Worm (Caenorhabditis elegans): Measurements from ENCODE around the gene T12G3.6.
A peak's percentile ranks its signal among the peaks of the same experiment; 100 is the strongest.

T12G3.6 gene

DNA sequence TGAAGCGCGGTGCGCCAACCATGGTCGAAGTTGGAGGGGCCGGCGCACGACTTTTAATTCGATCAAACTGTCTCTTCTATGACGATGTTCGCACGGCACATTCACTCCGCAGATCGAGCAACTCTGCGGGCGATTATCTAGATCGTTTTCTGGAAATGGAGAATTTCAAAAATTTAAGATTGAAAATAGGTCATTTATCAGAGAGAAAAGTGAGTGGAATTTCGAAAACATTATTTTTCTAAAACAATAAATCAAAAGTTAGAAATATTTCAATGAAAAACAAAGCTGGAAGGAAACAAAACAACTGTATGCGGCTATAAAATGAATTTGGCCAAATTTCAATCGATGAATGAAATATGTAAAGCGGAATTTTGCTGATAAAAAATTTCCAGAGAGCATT, 20.2 kb downstream of the T12G3.6 start, which contains the start of the genes ZK617.26 and unc-22:
TSS of gene ZK617.26 (minus strand) at position 101 of the 400 bp plus-strand sequence.
TSS of gene unc-22 (minus strand) at position 149 of the 400 bp plus-strand sequence.
- TF ChIP-seq ceh-39 (tag; optimal IDR thresholded peaks at IDR 0.05) (no peak), blmp-1 (tag; optimal IDR thresholded peaks at IDR 0.05) (no peak), flh-1 (GFP tag; optimal IDR thresholded peaks at IDR 0.05) (no peak), lin-32 (GFP tag; optimal IDR thresholded peaks at IDR 0.05) (no peak), sem-2 (GFP tag; optimal IDR thresholded peaks at IDR 0.05) (no peak), elt-3 (tag; optimal IDR thresholded peaks at IDR 0.05) (no peak), pha-4 (tag; optimal IDR thresholded peaks at IDR 0.05) (no peak), hlh-1 (tag; optimal IDR thresholded peaks at IDR 0.05) (no peak), zip-8 (tag; optimal IDR thresholded peaks at IDR 0.05) (no peak), ceh-43 (GFP tag; optimal IDR thresholded peaks at IDR 0.05) (no peak), mep-1 (tag; optimal IDR thresholded peaks at IDR 0.05) (no peak), M03D4.4 (tag; optimal IDR thresholded peaks at IDR 0.05) (no peak), lsy-2 (tag; optimal IDR thresholded peaks at IDR 0.05) (no peak), unc-39 (tag; optimal IDR thresholded peaks at IDR 0.05) (no peak), nhr-2 (tag; optimal IDR thresholded peaks at IDR 0.05) (no peak), tbx-8 (GFP tag; optimal IDR thresholded peaks at IDR 0.05) (no peak), nhr-12 (tag; optimal IDR thresholded peaks at IDR 0.05) (no peak), drap-1 (GFP tag; optimal IDR thresholded peaks at IDR 0.05) (no peak)

ce11 chrIV:12010377-12010776, 20.7 kb downstream of the T12G3.6 start:
- TF ChIP-seq cnd-1 (tag; optimal IDR thresholded peaks at IDR 0.05): no peak
- TF ChIP-seq sptf-1 (tag; optimal IDR thresholded peaks at IDR 0.05): no peak
- no peak for TF ChIP-seq ceh-83 (GFP tag; optimal IDR thresholded peaks at IDR 0.05)
- TF ChIP-seq flh-1 (GFP tag; optimal IDR thresholded peaks at IDR 0.05): no peak
- TF ChIP-seq ham-2 (GFP tag; optimal IDR thresholded peaks at IDR 0.05): no peak
- no peak for TF ChIP-seq mab-5 (tag; optimal IDR thresholded peaks at IDR 0.05)
- no peak for TF ChIP-seq sem-2 (GFP tag; optimal IDR thresholded peaks at IDR 0.05)
- TF ChIP-seq pha-4 (tag; optimal IDR thresholded peaks at IDR 0.05): no peak
- TF ChIP-seq tbx-8 (GFP tag; optimal IDR thresholded peaks at IDR 0.05): no peak
- no peak for TF ChIP-seq nhr-2 (tag; optimal IDR thresholded peaks at IDR 0.05)
- no peak for TF ChIP-seq ztf-11 (tag; optimal IDR thresholded peaks at IDR 0.05)
- TF ChIP-seq unc-39 (tag; optimal IDR thresholded peaks at IDR 0.05): no peak
- TF ChIP-seq lin-32 (GFP tag; optimal IDR thresholded peaks at IDR 0.05): no peak
- TF ChIP-seq nhr-28 (tag; optimal IDR thresholded peaks at IDR 0.05): no peak
- TF ChIP-seq hlh-1 (tag; optimal IDR thresholded peaks at IDR 0.05): peak; percentile 89
- TF ChIP-seq mep-1 (tag; optimal IDR thresholded peaks at IDR 0.05): no peak
- TF ChIP-seq nhr-237 (tag; optimal IDR thresholded peaks at IDR 0.05): no peak
- no peak for TF ChIP-seq ceh-43 (GFP tag; optimal IDR thresholded peaks at IDR 0.05)
- no peak for TF ChIP-seq ceh-39 (tag; optimal IDR thresholded peaks at IDR 0.05)
- TF ChIP-seq unc-62 (GFP tag; optimal IDR thresholded peaks at IDR 0.05): peak; percentile 65
- TF ChIP-seq lsy-2 (tag; optimal IDR thresholded peaks at IDR 0.05): no peak
- TF ChIP-seq unc-120 (tag; optimal IDR thresholded peaks at IDR 0.05; ENCODE audit: poor library complexity, severe bottlenecking): peak; percentile 96
- TF ChIP-seq M03D4.4 (tag; optimal IDR thresholded peaks at IDR 0.05): peak; percentile 39
- TF ChIP-seq bed-3 (GFP tag; optimal IDR thresholded peaks at IDR 0.05): no peak
- no peak for TF ChIP-seq zip-8 (tag; optimal IDR thresholded peaks at IDR 0.05)
- no peak for TF ChIP-seq lin-13 (tag; optimal IDR thresholded peaks at IDR 0.05)
- TF ChIP-seq nhr-76 (tag; optimal IDR thresholded peaks at IDR 0.05): no peak
- TF ChIP-seq ces-1 (GFP tag; optimal IDR thresholded peaks at IDR 0.05): no peak
- TF ChIP-seq drap-1 (GFP tag; optimal IDR thresholded peaks at IDR 0.05): peak; percentile 1

DNA sequence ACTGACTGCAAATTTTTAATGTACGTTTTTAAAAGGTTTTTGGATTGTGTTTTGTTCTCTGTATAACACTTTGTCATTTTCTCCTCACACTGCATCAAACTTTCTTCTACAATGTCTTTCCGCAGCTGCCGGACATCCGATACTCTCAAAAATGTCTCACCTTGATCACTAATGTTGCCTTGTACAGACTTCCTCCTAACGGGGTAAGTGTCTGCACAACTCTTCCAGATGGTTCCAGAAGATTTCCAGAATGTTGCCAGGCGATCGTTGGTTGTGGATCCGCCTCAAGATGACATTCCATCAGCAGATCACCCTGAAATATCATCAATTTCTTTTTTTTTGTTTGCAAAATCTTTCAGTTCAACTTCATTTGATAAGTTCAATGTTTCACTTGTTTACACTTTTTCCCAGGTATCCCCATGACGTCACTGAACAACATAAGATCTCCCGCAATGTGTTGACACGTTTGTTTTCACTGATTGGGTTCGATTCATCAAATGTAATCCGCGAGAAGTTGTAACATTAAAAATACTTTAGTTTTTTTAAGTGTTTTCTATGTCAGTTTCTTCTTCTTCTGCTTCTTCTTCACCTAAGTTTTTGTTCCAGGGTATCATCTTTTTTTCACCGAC, 21.9 kb downstream of the T12G3.6 start:
- no peak for TF ChIP-seq ceh-83 (GFP tag; optimal IDR thresholded peaks at IDR 0.05)
- no peak for TF ChIP-seq unc-62 (GFP tag; optimal IDR thresholded peaks at IDR 0.05)
- TF ChIP-seq M03D4.4 (tag; optimal IDR thresholded peaks at IDR 0.05): no peak
- TF ChIP-seq nhr-237 (tag; optimal IDR thresholded peaks at IDR 0.05): no peak
- TF ChIP-seq ceh-39 (tag; optimal IDR thresholded peaks at IDR 0.05): no peak
- TF ChIP-seq bed-3 (GFP tag; optimal IDR thresholded peaks at IDR 0.05): no peak
- no peak for TF ChIP-seq ham-2 (GFP tag; optimal IDR thresholded peaks at IDR 0.05)
- TF ChIP-seq unc-39 (tag; optimal IDR thresholded peaks at IDR 0.05): no peak
- no peak for TF ChIP-seq flh-1 (GFP tag; optimal IDR thresholded peaks at IDR 0.05)
- no peak for TF ChIP-seq ztf-11 (tag; optimal IDR thresholded peaks at IDR 0.05)
- no peak for TF ChIP-seq blmp-1 (tag; optimal IDR thresholded peaks at IDR 0.05)
- TF ChIP-seq cnd-1 (tag; optimal IDR thresholded peaks at IDR 0.05): no peak
- no peak for TF ChIP-seq nhr-76 (tag; optimal IDR thresholded peaks at IDR 0.05)
- TF ChIP-seq nhr-12 (tag; optimal IDR thresholded peaks at IDR 0.05): no peak
- TF ChIP-seq mls-2 (tag; optimal IDR thresholded peaks at IDR 0.05): no peak
- no peak for TF ChIP-seq mab-5 (tag; optimal IDR thresholded peaks at IDR 0.05)
- no peak for TF ChIP-seq hlh-1 (tag; optimal IDR thresholded peaks at IDR 0.05)

All from whole organism, mixed stage, embryonic.